Worm (Caenorhabditis elegans) whole organism, L3 larva: ENCODE results near the gene sams-5.

Experiments
- R02D3.7 ChIP-seq: fragments of 150-350 bp; optimal IDR thresholded peaks from 2 replicates; lab custom pipeline; 2014; ENCODE audit warnings: missing biosample characterization, missing genetic modification characterization
- ZK546.5 ChIP-seq: sonication (generic microtip); optimal IDR thresholded peaks from 2 replicates; lab custom pipeline; 2017; ENCODE audit warnings: missing biosample characterization, missing genetic modification characterization
- aly-2 ChIP-seq: fragments of 150-350 bp; optimal IDR thresholded peaks from 2 replicates; lab custom pipeline; 2014; ENCODE audit warnings: missing biosample characterization, missing genetic modification characterization
- ama-1 ChIP-seq: fragments of 150-350 bp; optimal IDR thresholded peaks from 2 replicates; lab custom pipeline; 2018
- ceh-16 ChIP-seq: sonication (generic microtip); optimal IDR thresholded peaks from 2 replicates; lab custom pipeline; 2017; ENCODE audit warnings: missing biosample characterization, missing genetic modification characterization
- ceh-28 ChIP-seq: fragments of 150-350 bp; optimal IDR thresholded peaks from 2 replicates; lab custom pipeline; 2014; ENCODE audit warnings: missing biosample characterization, missing genetic modification reagents, missing genetic modification characterization
- ceh-9 ChIP-seq: sonication (generic microtip); optimal IDR thresholded peaks from 2 replicates; lab custom pipeline; 2018; ENCODE audit warnings: missing biosample characterization, missing genetic modification characterization
- egl-27 ChIP-seq: sonication (generic microtip); optimal IDR thresholded peaks from 4 replicates; lab custom pipeline; 2017; ENCODE audit warnings: missing biosample characterization, missing genetic modification reagents, missing genetic modification characterization
- egl-5 ChIP-seq: fragments of 150-350 bp; optimal IDR thresholded peaks from 2 replicates; lab custom pipeline; 2017; ENCODE audit warnings: missing biosample characterization, missing genetic modification reagents, missing genetic modification characterization, inconsistent platforms
- elt-1 ChIP-seq: fragments of 150-350 bp; optimal IDR thresholded peaks from 2 replicates; lab custom pipeline; 2014; ENCODE audit warnings: missing biosample characterization, missing genetic modification characterization
- elt-3 ChIP-seq, 3 experiments: fragments of 150-350 bp in 1 of 3; sonication (generic microtip) in 2 of 3; optimal IDR thresholded peaks; 2 replicates in 2 of 3; 4 replicates in 1 of 3; lab custom pipeline; 2014 to 2017; ENCODE audit warnings: missing biosample characterization in 3 of 3, missing genetic modification characterization in 3 of 3
- eor-1 ChIP-seq, 2 experiments: fragments of 150-350 bp; optimal IDR thresholded peaks; 2 replicates each; lab custom pipeline; 2014 to 2018; ENCODE audit warnings: missing biosample characterization in 2 of 2, missing genetic modification characterization in 2 of 2
- fkh-10 ChIP-seq: sonication (generic microtip); optimal IDR thresholded peaks from 2 replicates; lab custom pipeline; 2017; ENCODE audit warnings: missing biosample characterization, missing genetic modification reagents, missing genetic modification characterization
- fkh-2 ChIP-seq: fragments of 150-350 bp; optimal IDR thresholded peaks from 2 replicates; lab custom pipeline; 2014; ENCODE audit warnings: missing biosample characterization, missing genetic modification reagents, missing genetic modification characterization
- hmg-11 ChIP-seq: sonication (generic microtip); optimal IDR thresholded peaks from 2 replicates; lab custom pipeline; 2016; ENCODE audit warnings: missing genetic modification characterization, missing compliant biosample characterization
- jun-1 ChIP-seq: fragments of 150-350 bp; optimal IDR thresholded peaks from 2 replicates; lab custom pipeline; 2014; ENCODE audit warnings: missing biosample characterization, missing genetic modification reagents, missing genetic modification characterization
- lin-15B ChIP-seq: fragments of 150-350 bp; optimal IDR thresholded peaks from 2 replicates; lab custom pipeline; 2014; ENCODE audit warnings: missing biosample characterization, missing genetic modification characterization
- lin-39 ChIP-seq: fragments of 150-350 bp; optimal IDR thresholded peaks from 2 replicates; lab custom pipeline; 2018; ENCODE audit warnings: missing biosample characterization, missing genetic modification reagents, missing genetic modification characterization
- mdl-1 ChIP-seq: fragments of 150-350 bp; optimal IDR thresholded peaks from 2 replicates; lab custom pipeline; 2014; ENCODE audit warnings: missing biosample characterization, missing genetic modification characterization
- nfya-1 ChIP-seq: sonication (generic microtip); optimal IDR thresholded peaks from 2 replicates; lab custom pipeline; 2017; ENCODE audit warnings: missing genetic modification characterization, mild to moderate bottlenecking, missing compliant biosample characterization, antibody characterized with exemption, moderate library complexity; ENCODE audit not compliant: insufficient read depth
- nhr-11 ChIP-seq: fragments of 150-350 bp; optimal IDR thresholded peaks from 2 replicates; lab custom pipeline; 2014; ENCODE audit warnings: missing biosample characterization, missing genetic modification characterization
- nhr-12 ChIP-seq: fragments of 150-350 bp; optimal IDR thresholded peaks from 2 replicates; lab custom pipeline; 2014; ENCODE audit warnings: missing biosample characterization, missing genetic modification characterization
- nhr-23 ChIP-seq: fragments of 150-350 bp; optimal IDR thresholded peaks from 2 replicates; lab custom pipeline; 2014; ENCODE audit warnings: missing biosample characterization, missing genetic modification reagents, missing genetic modification characterization
- nhr-237 ChIP-seq: fragments of 150-350 bp; optimal IDR thresholded peaks from 2 replicates; lab custom pipeline; 2014; ENCODE audit warnings: missing biosample characterization, missing genetic modification characterization
- nhr-25 ChIP-seq: sonication (generic microtip); optimal IDR thresholded peaks from 2 replicates; lab custom pipeline; 2017; ENCODE audit warnings: missing biosample characterization, missing genetic modification characterization
- nhr-67 ChIP-seq: fragments of 150-350 bp; optimal IDR thresholded peaks from 2 replicates; lab custom pipeline; 2014; ENCODE audit warnings: missing biosample characterization, missing genetic modification characterization
- nhr-76 ChIP-seq: fragments of 150-350 bp; sonication (generic microtip); optimal IDR thresholded peaks from 5 replicates; lab custom pipeline; 2014; ENCODE audit warnings: missing biosample characterization, missing genetic modification characterization
- nhr-77 ChIP-seq: fragments of 150-350 bp; optimal IDR thresholded peaks from 2 replicates; lab custom pipeline; 2014; ENCODE audit warnings: missing biosample characterization, missing genetic modification characterization
- pha-4 ChIP-seq: fragments of 150-350 bp; optimal IDR thresholded peaks from 2 replicates; lab custom pipeline; 2014; ENCODE audit warnings: missing biosample characterization, missing genetic modification reagents, missing genetic modification characterization
- pqm-1 ChIP-seq: fragments of 150-350 bp; optimal IDR thresholded peaks from 2 replicates; lab custom pipeline; 2017; ENCODE audit warnings: missing biosample characterization, missing genetic modification characterization, inconsistent platforms
- snpc-4 ChIP-seq: fragments of 150-350 bp; optimal IDR thresholded peaks from 2 replicates; lab custom pipeline; 2014; ENCODE audit warnings: missing biosample characterization, missing genetic modification characterization
- tbx-2 ChIP-seq: sonication (generic microtip); optimal IDR thresholded peaks from 2 replicates; lab custom pipeline; 2016; ENCODE audit warnings: mild to moderate bottlenecking, missing genetic modification characterization, missing compliant biosample characterization
- unc-39 ChIP-seq: sonication (generic microtip); optimal IDR thresholded peaks from 4 replicates; lab custom pipeline; 2017; ENCODE audit warnings: missing biosample characterization, missing genetic modification characterization
- unc-62 ChIP-seq: fragments of 150-350 bp; sonication (generic microtip); optimal IDR thresholded peaks from 4 replicates; lab custom pipeline; 2014; ENCODE audit warnings: missing biosample characterization, missing genetic modification reagents, missing genetic modification characterization
- zag-1 ChIP-seq: fragments of 150-350 bp; optimal IDR thresholded peaks from 2 replicates; lab custom pipeline; 2014; ENCODE audit warnings: missing biosample characterization, missing genetic modification characterization
- ztf-11 ChIP-seq: fragments of 150-350 bp; optimal IDR thresholded peaks from 2 replicates; lab custom pipeline; 2014; ENCODE audit warnings: missing biosample characterization, missing genetic modification characterization
- ztf-4 ChIP-seq: fragments of 150-350 bp; optimal IDR thresholded peaks from 2 replicates; lab custom pipeline; 2014; ENCODE audit warnings: missing biosample characterization, missing genetic modification characterization

sams-5 gene

ce11 chrIV:6269346-6269745 is 10.0 kb downstream of the sams-5 start, which contains the start of gene srv-30:
srv-30 (minus strand) TSS chrIV:6269446.
- TF ChIP-seq nhr-11 = no peak
- no peak for TF ChIP-seq nhr-23 (tag; lab: Kevin White, UChicago)
- no peak for TF ChIP-seq ztf-11 (tag; lab: Kevin White, UChicago)
- TF ChIP-seq nhr-12 = no peak
- TF ChIP-seq ZK546.5 (tag; lab: Kevin White, UChicago) = no peak
- TF ChIP-seq unc-62 = no peak
- no peak for TF ChIP-seq aly-2 (tag; lab: Kevin White, UChicago)
- TF ChIP-seq fkh-2 = no peak
- TF ChIP-seq egl-27 (tag; lab: Kevin White, UChicago) = no peak
- TF ChIP-seq lin-15B (tag; lab: Kevin White, UChicago) = no peak
- TF ChIP-seq ama-1 = no peak
- TF ChIP-seq unc-39 (tag; lab: Kevin White, UChicago) = no peak
- TF ChIP-seq nhr-25 (tag; lab: Kevin White, UChicago) = no peak
- TF ChIP-seq pqm-1 = no peak
- no peak for TF ChIP-seq ceh-28 (tag; lab: Kevin White, UChicago)
- TF ChIP-seq zag-1 (tag; lab: Kevin White, UChicago) = no peak

DNA sequence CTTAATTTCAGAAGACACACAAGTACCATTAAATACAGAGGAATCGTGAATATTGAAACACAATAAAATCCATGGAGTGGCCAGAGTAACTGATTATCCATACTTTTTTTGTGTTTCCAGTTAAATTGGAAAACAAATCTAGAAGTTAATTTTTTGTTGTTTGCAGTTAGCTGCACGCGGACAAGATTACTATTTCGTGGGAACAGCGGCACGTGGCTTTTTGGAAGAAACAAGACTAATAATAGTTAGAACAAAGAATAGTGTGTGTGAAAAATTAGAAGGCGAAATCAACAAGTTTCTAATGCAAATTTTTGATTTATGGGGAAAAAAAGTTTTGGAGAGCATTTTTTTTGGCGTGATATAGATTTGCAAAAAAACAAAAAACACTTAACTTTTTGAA is 12.8 kb downstream of the sams-5 start, which contains the start of gene srv-29:
srv-29 (minus strand) TSS at position 101 of the 400 bp plus-strand sequence.
- no peak for TF ChIP-seq ama-1
- no peak for TF ChIP-seq R02D3.7 (tag; lab: Kevin White, UChicago)
- TF ChIP-seq egl-5 (tag; lab: Kevin White, UChicago) = no peak
- no peak for TF ChIP-seq fkh-2
- no peak for TF ChIP-seq ztf-11 (tag; lab: Kevin White, UChicago)
- TF ChIP-seq nhr-77 = no peak
- TF ChIP-seq nhr-12 = no peak
- TF ChIP-seq nhr-25 (tag; lab: Kevin White, UChicago) = no peak

- TF ChIP-seq jun-1 (no peak), eor-1 (tag; optimal IDR thresholded peaks at IDR 0.05; lab: Kevin White, UChicago) (no peak), elt-1 (no peak), pha-4 (no peak), zag-1 (tag; lab: Kevin White, UChicago) (no peak), ztf-11 (tag; lab: Kevin White, UChicago) (no peak), R02D3.7 (tag; lab: Kevin White, UChicago) (no peak), nhr-23 (tag; lab: Kevin White, UChicago) (no peak), pqm-1 (no peak), ceh-9 (tag; lab: Kevin White, UChicago) (no peak), fkh-2 (no peak), unc-39 (tag; lab: Kevin White, UChicago) (no peak), ama-1 (no peak), snpc-4 (tag; lab: Kevin White, UChicago) (no peak), ZK546.5 (tag; lab: Kevin White, UChicago) (no peak), ceh-16 (tag; lab: Kevin White, UChicago) (no peak), nhr-25 (tag; lab: Kevin White, UChicago) (no peak), mdl-1 (tag; lab: Kevin White, UChicago) (no peak), aly-2 (tag; lab: Kevin White, UChicago) (no peak), nhr-67 (tag; lab: Kevin White, UChicago) (no peak)
Observed at ce11 chrIV:6263244-6263643, 16.1 kb downstream of the sams-5 start, which contains the start of gene srv-28. srv-28 (minus strand) TSS chrIV:6263344.

ce11 chrIV:6259732-6260131 is 19.6 kb downstream of the sams-5 start, which contains the start of gene nlp-16:
nlp-16 (minus strand) TSS chrIV:6259832.
- TF ChIP-seq snpc-4 (tag; lab: Kevin White, UChicago) (no peak), nhr-237 (tag; lab: Kevin White, UChicago) (no peak), ceh-9 (tag; lab: Kevin White, UChicago) (no peak), nhr-25 (tag; lab: Kevin White, UChicago) (no peak), nhr-76 (no peak), eor-1 (tag; optimal IDR thresholded peaks at IDR 0.05; lab: Kevin White, UChicago) (no peak), nfya-1 (no peak), elt-3 (tag; optimal IDR thresholded peaks at IDR 0.05; lab: Kevin White, UChicago) (no peak), ztf-4 (tag; lab: Kevin White, UChicago) (no peak), ceh-16 (tag; lab: Kevin White, UChicago) (no peak), hmg-11 (tag; lab: Kevin White, UChicago) (no peak), egl-27 (tag; lab: Kevin White, UChicago) (no peak), elt-1 (no peak), ZK546.5 (tag; lab: Kevin White, UChicago) (no peak), lin-39 (no peak), tbx-2 (tag; lab: Kevin White, UChicago) (no peak), unc-39 (tag; lab: Kevin White, UChicago) (no peak), pqm-1 (no peak), fkh-10 (GFP tag; lab: Kevin White, UChicago) (no peak)
